Worm (Caenorhabditis elegans): ENCODE results near the gene plpp-1.2.

plpp-1.2 gene

DNA sequence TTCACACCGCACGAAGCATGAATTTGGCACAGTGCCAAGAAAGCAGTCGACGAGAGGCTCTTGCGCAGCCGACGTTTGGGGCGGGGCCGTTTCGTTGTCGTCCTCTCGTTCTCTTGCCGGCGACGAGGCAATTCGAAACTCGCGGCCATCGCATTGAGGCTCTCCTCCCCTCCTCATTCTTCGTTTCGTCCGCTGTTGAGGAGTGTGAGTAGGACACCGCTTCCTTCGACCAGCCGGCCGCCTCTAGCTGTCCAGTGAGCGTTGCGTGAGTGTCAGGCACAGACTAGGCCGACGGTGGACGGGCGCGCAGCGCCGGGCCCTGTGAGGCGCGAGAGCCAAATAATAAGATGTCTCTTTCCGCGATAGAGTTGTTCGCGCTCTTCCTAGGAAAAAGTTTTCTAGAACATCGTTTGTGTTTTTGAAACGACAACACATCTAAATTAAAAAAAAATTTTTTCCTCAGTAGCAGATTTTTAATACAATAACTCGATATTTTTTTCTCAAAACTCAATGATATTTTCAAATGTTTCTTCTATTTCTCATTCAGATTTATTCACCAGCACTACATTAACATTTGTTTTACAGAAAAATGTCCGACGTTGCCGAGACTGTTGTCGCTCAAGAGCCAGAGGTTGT lies 6.7 kb downstream of the plpp-1.2 start, which contains the start of the genes T28D9.11 and T28D9.1:
Gene T28D9.11 (minus strand): TSS at position 177 of the 636 bp plus-strand sequence.
Gene T28D9.1 (plus strand): TSS at position 586 of the 636 bp plus-strand sequence.
- TF ChIP-seq ref-1 (GFP tag; conservative IDR thresholded peaks at IDR 0.05) (no peak), ztf-23 (GFP tag; IDR thresholded peaks at IDR 0.05) (peak; percentile 64; the same call in 1 of the 2 replicates), klf-2 (GFP tag; conservative IDR thresholded peaks at IDR 0.05) (no peak; the same call in 1 of the 2 replicates), T22C8.4 (GFP tag; IDR thresholded peaks at IDR 0.05) (no peak), tab-1 (GFP tag; IDR thresholded peaks at IDR 0.05) (peak; percentile 65; the same call in 1 of the 2 replicates), med-1 (GFP tag; optimal IDR thresholded peaks at IDR 0.05; ENCODE audit: insufficient read depth) (no peak), flt-1 (GFP tag; IDR thresholded peaks at IDR 0.05) (peak; percentile 64; the same call in 1 of the 2 replicates), cog-1 (tag; optimal IDR thresholded peaks at IDR 0.05) (peak; percentile 29), ztf-29 (GFP tag; IDR thresholded peaks at IDR 0.05) (peak; percentile 7; the same call in 1 of the 2 replicates)

DNA sequence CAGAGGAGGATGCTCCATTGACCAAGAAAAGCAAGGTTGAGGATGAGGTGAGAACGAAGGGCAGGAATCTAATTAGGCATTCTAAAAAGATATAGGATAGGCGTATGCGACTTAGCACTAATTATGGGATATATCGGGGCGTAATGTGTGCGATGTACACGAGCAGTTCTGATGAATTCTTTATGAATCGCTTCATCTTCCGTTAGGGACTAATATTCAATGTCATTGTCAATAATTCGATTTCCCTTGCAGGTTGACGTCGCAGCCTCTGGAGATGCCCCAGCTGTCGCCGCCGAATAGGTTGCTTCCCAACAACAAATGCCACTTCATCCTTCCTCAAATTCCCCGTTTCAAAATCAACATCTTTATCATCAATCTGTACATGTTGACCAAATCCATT lies 7.9 kb downstream of the plpp-1.2 start:
- TF ChIP-seq ref-1 (GFP tag; conservative IDR thresholded peaks at IDR 0.05) (no peak), med-1 (GFP tag; optimal IDR thresholded peaks at IDR 0.05; ENCODE audit: insufficient read depth) (no peak), T22C8.4 (GFP tag; IDR thresholded peaks at IDR 0.05) (no peak), ztf-23 (GFP tag; IDR thresholded peaks at IDR 0.05) (no peak), ztf-29 (GFP tag; IDR thresholded peaks at IDR 0.05) (no peak), tab-1 (GFP tag; IDR thresholded peaks at IDR 0.05) (no peak), flt-1 (GFP tag; IDR thresholded peaks at IDR 0.05) (no peak), klf-2 (GFP tag; conservative IDR thresholded peaks at IDR 0.05) (no peak), cog-1 (tag; optimal IDR thresholded peaks at IDR 0.05) (no peak)

DNA sequence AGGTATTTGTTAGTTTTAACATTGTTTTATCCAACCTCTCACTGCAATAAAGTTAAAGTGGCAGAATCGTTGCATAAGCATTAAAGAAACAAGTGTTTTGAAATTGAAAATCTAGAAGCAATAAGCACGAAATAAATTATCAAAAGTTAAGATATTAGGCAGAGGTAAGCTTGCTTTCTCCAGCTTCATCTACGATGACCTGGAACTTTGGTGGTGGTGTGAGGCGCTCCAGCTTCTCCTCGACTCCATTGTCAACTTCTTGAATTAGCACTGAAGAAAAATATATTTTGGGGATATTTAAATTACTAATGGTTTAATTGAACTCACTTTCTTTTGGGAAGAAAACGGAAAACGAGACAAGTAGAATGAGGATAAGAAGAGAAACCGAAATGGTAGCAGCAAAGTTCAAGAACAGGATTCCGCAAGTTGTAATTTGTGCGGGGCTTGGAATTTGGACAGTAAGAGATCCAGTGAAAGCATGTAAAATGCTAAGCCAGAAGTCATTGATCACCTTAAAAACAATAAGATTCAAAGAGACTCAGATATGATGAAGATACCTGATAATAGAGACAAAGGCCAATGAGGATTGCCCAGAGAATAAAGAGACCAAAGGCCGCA lies 8.5 kb downstream of the plpp-1.2 start:
- TF ChIP-seq tab-1 (GFP tag; IDR thresholded peaks at IDR 0.05) = no peak
- no peak for TF ChIP-seq flt-1 (GFP tag; IDR thresholded peaks at IDR 0.05)
- TF ChIP-seq ztf-29 (GFP tag; IDR thresholded peaks at IDR 0.05) = no peak
- TF ChIP-seq klf-2 (GFP tag; conservative IDR thresholded peaks at IDR 0.05) = no peak
- no peak for TF ChIP-seq T22C8.4 (GFP tag; IDR thresholded peaks at IDR 0.05)
- TF ChIP-seq med-1 (GFP tag; optimal IDR thresholded peaks at IDR 0.05; ENCODE audit: insufficient read depth) = no peak
- no peak for TF ChIP-seq ref-1 (GFP tag; conservative IDR thresholded peaks at IDR 0.05)
- TF ChIP-seq cog-1 (tag; optimal IDR thresholded peaks at IDR 0.05) = no peak
- TF ChIP-seq ztf-23 (GFP tag; IDR thresholded peaks at IDR 0.05) = no peak

DNA sequence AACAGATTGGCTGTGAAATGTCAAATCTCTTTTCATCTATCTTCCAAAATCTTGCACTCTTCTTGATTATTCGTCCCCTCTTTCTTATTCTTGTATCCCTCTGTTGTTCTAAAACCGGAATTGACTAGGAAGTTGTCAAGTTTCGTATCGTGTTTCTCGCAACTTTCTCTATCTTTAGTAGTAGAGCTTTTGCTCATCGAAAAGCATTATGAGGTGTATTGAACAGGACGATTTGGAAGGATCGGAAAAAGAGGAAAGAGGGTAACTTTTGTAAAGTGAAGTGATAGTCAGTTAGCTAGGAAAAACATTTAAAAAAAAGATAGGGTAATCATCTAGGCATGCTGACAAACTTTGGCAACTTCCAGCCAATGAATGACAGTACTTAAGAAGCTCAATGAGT lies 11.2 kb downstream of the plpp-1.2 start:
- no peak for TF ChIP-seq med-1 (GFP tag; optimal IDR thresholded peaks at IDR 0.05; ENCODE audit: insufficient read depth)
- no peak for TF ChIP-seq cog-1 (tag; optimal IDR thresholded peaks at IDR 0.05)
- no peak for TF ChIP-seq klf-2 (GFP tag; conservative IDR thresholded peaks at IDR 0.05)
- no peak for TF ChIP-seq ztf-29 (GFP tag; IDR thresholded peaks at IDR 0.05)
- TF ChIP-seq T22C8.4 (GFP tag; IDR thresholded peaks at IDR 0.05) = no peak
- no peak for TF ChIP-seq ref-1 (GFP tag; conservative IDR thresholded peaks at IDR 0.05)

DNA sequence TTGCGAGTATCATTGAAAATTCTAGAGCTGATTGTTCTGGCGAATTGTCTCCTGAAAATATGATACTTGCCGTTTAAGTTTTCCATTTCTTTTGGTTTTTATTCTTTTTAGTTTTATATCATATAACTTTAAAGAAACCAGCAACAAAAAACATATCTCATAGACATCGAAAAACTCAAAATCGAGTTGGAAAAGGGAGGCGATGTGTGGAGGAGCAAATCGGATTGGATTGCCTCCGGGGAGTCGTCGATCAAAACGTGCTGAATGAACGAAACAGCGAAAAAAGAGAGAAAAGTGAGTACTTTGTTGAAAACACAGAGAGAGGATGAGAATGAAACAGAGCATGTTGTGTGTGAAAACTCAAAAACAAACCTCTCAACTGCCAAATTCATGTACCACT lies 11.9 kb downstream of the plpp-1.2 start:
- TF ChIP-seq klf-2 (GFP tag; conservative IDR thresholded peaks at IDR 0.05) (no peak), ref-1 (GFP tag; conservative IDR thresholded peaks at IDR 0.05) (no peak), tab-1 (GFP tag; IDR thresholded peaks at IDR 0.05) (no peak), T22C8.4 (GFP tag; IDR thresholded peaks at IDR 0.05) (no peak), med-1 (GFP tag; optimal IDR thresholded peaks at IDR 0.05; ENCODE audit: insufficient read depth) (no peak), ztf-29 (GFP tag; IDR thresholded peaks at IDR 0.05) (no peak)

DNA sequence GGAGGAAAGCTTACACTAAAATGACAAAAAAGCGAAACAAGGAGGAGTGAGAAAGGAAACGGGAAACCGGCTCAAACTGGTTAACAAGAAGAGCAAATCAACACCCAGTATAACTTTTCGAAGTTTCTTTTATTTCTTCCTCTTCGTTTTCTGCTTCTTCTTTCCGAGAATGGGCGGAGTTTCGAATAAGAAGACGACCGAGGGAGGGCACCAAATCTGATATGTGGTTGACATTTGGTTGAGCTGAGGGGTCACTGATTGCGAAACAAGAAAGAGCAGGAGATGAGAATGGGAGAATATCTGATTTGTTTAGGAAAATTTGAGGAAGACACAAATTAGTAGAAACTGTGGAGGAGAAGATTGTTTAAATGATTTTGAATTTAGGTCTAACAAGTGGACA lies 13.3 kb downstream of the plpp-1.2 start:
- TF ChIP-seq T22C8.4 (GFP tag; IDR thresholded peaks at IDR 0.05) = no peak
- no peak for TF ChIP-seq cog-1 (tag; optimal IDR thresholded peaks at IDR 0.05)
- no peak for TF ChIP-seq med-1 (GFP tag; optimal IDR thresholded peaks at IDR 0.05; ENCODE audit: insufficient read depth)
- TF ChIP-seq klf-2 (GFP tag; conservative IDR thresholded peaks at IDR 0.05) = no peak
- TF ChIP-seq ztf-23 (GFP tag; IDR thresholded peaks at IDR 0.05) = no peak
- no peak for TF ChIP-seq ref-1 (GFP tag; conservative IDR thresholded peaks at IDR 0.05)
- no peak for TF ChIP-seq tab-1 (GFP tag; IDR thresholded peaks at IDR 0.05)
- TF ChIP-seq ztf-29 (GFP tag; IDR thresholded peaks at IDR 0.05) = no peak
- no peak for TF ChIP-seq flt-1 (GFP tag; IDR thresholded peaks at IDR 0.05)

DNA sequence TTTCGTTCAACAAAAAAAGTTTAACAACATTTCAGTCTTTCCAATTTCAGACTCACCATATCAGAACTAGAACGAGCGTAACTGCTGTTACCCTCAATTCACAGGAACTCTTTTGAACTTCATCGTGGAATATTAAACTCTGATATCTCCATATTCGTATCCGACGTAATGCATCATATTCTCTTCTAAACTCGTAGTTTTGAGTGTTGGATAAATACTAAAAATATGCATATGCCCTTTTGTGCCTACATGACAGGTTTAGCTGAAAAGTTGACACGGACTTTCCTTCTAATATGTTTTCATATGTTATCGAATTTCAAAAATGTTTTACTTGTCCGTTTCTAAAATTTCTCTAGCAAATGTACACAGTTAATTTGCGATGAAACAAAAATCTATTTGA lies 13.8 kb downstream of the plpp-1.2 start, which contains the start of gene twk-49:
Gene twk-49 (minus strand): TSS at position 101 of the 400 bp plus-strand sequence.
- TF ChIP-seq ref-1 (GFP tag; conservative IDR thresholded peaks at IDR 0.05) (no peak), med-1 (GFP tag; optimal IDR thresholded peaks at IDR 0.05; ENCODE audit: insufficient read depth) (no peak), flt-1 (GFP tag; IDR thresholded peaks at IDR 0.05) (no peak), cog-1 (tag; optimal IDR thresholded peaks at IDR 0.05) (no peak), klf-2 (GFP tag; conservative IDR thresholded peaks at IDR 0.05) (no peak), ztf-23 (GFP tag; IDR thresholded peaks at IDR 0.05) (no peak), ztf-29 (GFP tag; IDR thresholded peaks at IDR 0.05) (no peak), T22C8.4 (GFP tag; IDR thresholded peaks at IDR 0.05) (no peak), tab-1 (GFP tag; IDR thresholded peaks at IDR 0.05) (no peak)

DNA sequence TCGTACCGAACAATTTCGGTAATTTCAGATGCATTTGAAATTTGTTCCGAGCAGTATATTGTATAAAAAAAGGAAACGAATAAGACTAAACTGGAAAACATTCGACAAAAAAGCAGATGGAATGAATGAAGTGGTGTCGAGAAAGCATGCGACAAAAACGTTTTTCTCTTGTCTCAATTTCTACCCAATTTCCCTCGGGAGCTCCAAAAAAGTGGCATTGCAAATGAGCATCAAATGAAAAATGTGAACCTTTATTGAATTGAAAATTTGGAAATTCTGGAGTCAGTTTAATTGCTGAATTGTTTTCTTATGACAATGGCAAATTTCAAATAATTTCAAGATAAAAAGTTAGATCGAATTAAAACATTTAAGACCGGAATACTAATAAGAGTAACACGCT lies 14.9 kb downstream of the plpp-1.2 start, which contains the start of gene R05G9.5:
Gene R05G9.5 (minus strand): TSS at position 101 of the 400 bp plus-strand sequence.
- TF ChIP-seq cog-1 (tag; optimal IDR thresholded peaks at IDR 0.05) (no peak), ztf-29 (GFP tag; IDR thresholded peaks at IDR 0.05) (no peak), tab-1 (GFP tag; IDR thresholded peaks at IDR 0.05) (no peak), klf-2 (GFP tag; conservative IDR thresholded peaks at IDR 0.05) (no peak), ztf-23 (GFP tag; IDR thresholded peaks at IDR 0.05) (no peak)

DNA sequence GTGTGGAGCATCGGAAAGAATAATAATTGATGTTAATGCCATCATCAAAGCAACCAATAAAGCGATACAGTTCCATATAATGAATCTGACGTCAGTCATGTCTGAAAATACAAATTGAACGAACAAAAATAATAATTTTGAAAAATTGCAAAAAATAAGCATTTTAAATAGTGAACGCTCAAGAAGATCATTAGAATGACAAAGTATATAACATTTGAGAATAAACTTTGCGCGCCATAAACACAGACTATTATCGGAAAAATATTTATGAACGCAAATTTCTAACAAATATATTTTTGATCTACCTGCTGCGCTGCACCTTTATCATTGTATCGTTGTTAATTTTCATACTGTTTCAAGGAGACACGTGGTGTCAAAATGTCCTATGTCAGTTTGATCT lies 16.1 kb downstream of the plpp-1.2 start, which contains the start of gene R05G9.3:
Gene R05G9.3 (minus strand): TSS at position 101 of the 400 bp plus-strand sequence.
- TF ChIP-seq tab-1 (GFP tag; IDR thresholded peaks at IDR 0.05) = no peak
- TF ChIP-seq med-1 (GFP tag; optimal IDR thresholded peaks at IDR 0.05; ENCODE audit: insufficient read depth) = no peak
- no peak for TF ChIP-seq cog-1 (tag; optimal IDR thresholded peaks at IDR 0.05)
- TF ChIP-seq klf-2 (GFP tag; conservative IDR thresholded peaks at IDR 0.05) = no peak
- no peak for TF ChIP-seq ztf-23 (GFP tag; IDR thresholded peaks at IDR 0.05)
- no peak for TF ChIP-seq T22C8.4 (GFP tag; IDR thresholded peaks at IDR 0.05)
- TF ChIP-seq flt-1 (GFP tag; IDR thresholded peaks at IDR 0.05) = no peak
- TF ChIP-seq ztf-29 (GFP tag; IDR thresholded peaks at IDR 0.05) = no peak
